Fruit fly (Drosophila melanogaster): ENCODE data around the gene ry.

- no peak for TF ChIP-seq pan (optimal IDR thresholded peaks at IDR 0.05)
- no peak for TF ChIP-seq usp (GFP tag; optimal IDR thresholded peaks at IDR 0.05)
- no peak for TF ChIP-seq psq (optimal IDR thresholded peaks at IDR 0.05)
- TF ChIP-seq Dll (optimal IDR thresholded peaks at IDR 0.05): no peak
Measured at dm6 chr3R:13072052-13072451, 39.7 kb downstream of the ry start.

Data from whole organism.